Fruit fly (Drosophila melanogaster) whole organism, embryonic: Measurements from ENCODE around the gene CG7264.

ENCODE experiments used
- Adf1 ChIP-seq: fragments of 200-800 bp; sonication (Bioruptor generic); IDR thresholded peaks from 2 replicates; pipeline ENCODE4 v1.3.6; 2022; ENCODE audit warnings: missing biosample characterization, missing genetic modification characterization
- Asciz ChIP-seq: fragments of 200-800 bp; sonication (Bioruptor generic); optimal IDR thresholded peaks from 2 replicates; lab custom pipeline; 2017; ENCODE audit warnings: missing biosample characterization, mild to moderate bottlenecking, missing genetic modification characterization, missing genetic modification reagents
- Blimp-1 ChIP-seq: fragments of 200-800 bp; sonication (Bioruptor generic); optimal IDR thresholded peaks from 3 replicates; lab custom pipeline; 2018; ENCODE audit warnings: missing biosample characterization, missing genetic modification characterization, mild to moderate bottlenecking, moderate library complexity, missing genetic modification reagents
- CG1024 ChIP-seq: fragments of 200-800 bp; sonication (Bioruptor generic); IDR thresholded peaks from 2 replicates; pipeline ENCODE4 v1.3.6; 2022; ENCODE audit warnings: missing biosample characterization, missing genetic modification characterization
- CG10543 ChIP-seq: fragments of 200-800 bp; sonication (Bioruptor generic); optimal IDR thresholded peaks from 3 replicates; lab custom pipeline; 2017; ENCODE audit warnings: missing biosample characterization, mild to moderate bottlenecking, missing genetic modification characterization, moderate library complexity
- CG10979 ChIP-seq: fragments of 200-800 bp; sonication (Bioruptor generic); optimal IDR thresholded peaks from 2 replicates; lab custom pipeline; 2018; ENCODE audit warnings: missing biosample characterization, mild to moderate bottlenecking, missing genetic modification characterization, moderate library complexity
- CG11093 ChIP-seq: fragments of 200-800 bp; sonication (Bioruptor generic); IDR thresholded peaks from 3 replicates; pipeline ENCODE4 v1.3.6; 2022; ENCODE audit warnings: missing biosample characterization, missing genetic modification characterization
- CG12236 ChIP-seq: fragments of 200-800 bp; sonication (Bioruptor generic); optimal IDR thresholded peaks from 2 replicates; lab custom pipeline; 2016; ENCODE audit warnings: missing biosample characterization, missing genetic modification characterization
- CG14667 ChIP-seq: fragments of 200-800 bp; sonication (Bioruptor generic); IDR thresholded peaks from 2 replicates; pipeline ENCODE4 v1.3.6; 2022; ENCODE audit warnings: missing biosample characterization, missing genetic modification characterization
- CG15269 ChIP-seq: fragments of 200-800 bp; sonication (Bioruptor generic); optimal IDR thresholded peaks from 2 replicates; lab custom pipeline; 2018; ENCODE audit warnings: missing biosample characterization, mild to moderate bottlenecking, missing genetic modification characterization, moderate library complexity
- CG18476 ChIP-seq: fragments of 200-800 bp; sonication (Bioruptor generic); optimal IDR thresholded peaks from 2 replicates; lab custom pipeline; 2016; ENCODE audit warnings: missing biosample characterization, mild to moderate bottlenecking, missing genetic modification characterization
- CG2120 ChIP-seq: fragments of 200-800 bp; sonication (Bioruptor generic); optimal IDR thresholded peaks from 3 replicates; lab custom pipeline; 2016; ENCODE audit warnings: missing biosample characterization, missing genetic modification characterization
- CG2712 ChIP-seq: fragments of 200-800 bp; optimal IDR thresholded peaks from 3 replicates; lab custom pipeline; 2019; ENCODE audit warnings: missing biosample characterization, mild to moderate bottlenecking, missing genetic modification characterization, moderate library complexity
- CG30431 ChIP-seq: fragments of 200-800 bp; sonication (Bioruptor generic); optimal IDR thresholded peaks from 2 replicates; lab custom pipeline; 2017; ENCODE audit warnings: missing biosample characterization, missing genetic modification characterization
- CG31388 ChIP-seq: fragments of 200-800 bp; sonication (Bioruptor generic); optimal IDR thresholded peaks from 2 replicates; lab custom pipeline; 2016; ENCODE audit warnings: missing biosample characterization, missing genetic modification characterization
- CG34224 ChIP-seq: fragments of 200-800 bp; sonication (Bioruptor generic); IDR thresholded peaks from 3 replicates; pipeline ENCODE4 v1.3.6; 2022; ENCODE audit warnings: missing biosample characterization, missing genetic modification characterization; ENCODE audit not compliant: partially characterized antibody
- CG43689 ChIP-seq: fragments of 200-800 bp; sonication (Bioruptor generic); IDR thresholded peaks from 2 replicates; pipeline ENCODE4 v1.3.6; 2022; ENCODE audit warnings: missing biosample characterization, missing genetic modification characterization
- CG4404 ChIP-seq: fragments of 200-800 bp; sonication (Bioruptor generic); IDR thresholded peaks from 2 replicates; pipeline ENCODE4 v1.3.6; 2022; ENCODE audit warnings: missing biosample characterization, missing genetic modification characterization
- CG6813 ChIP-seq: fragments of 200-800 bp; sonication (Bioruptor generic); optimal IDR thresholded peaks from 2 replicates; lab custom pipeline; 2017; ENCODE audit warnings: missing biosample characterization, missing genetic modification characterization, mild to moderate bottlenecking, moderate library complexity, missing genetic modification reagents
- CG7963 ChIP-seq: fragments of 200-800 bp; sonication (Bioruptor generic); IDR thresholded peaks from 3 replicates; pipeline ENCODE4 v1.3.6; 2022; ENCODE audit warnings: missing biosample characterization, missing genetic modification characterization; ENCODE audit not compliant: partially characterized antibody
- CG8281 ChIP-seq: fragments of 200-800 bp; sonication (Bioruptor generic); optimal IDR thresholded peaks from 2 replicates; lab custom pipeline; 2018; ENCODE audit warnings: missing biosample characterization, mild to moderate bottlenecking, missing genetic modification characterization, moderate library complexity
- CG8359 ChIP-seq: fragments of 200-800 bp; sonication (Bioruptor generic); optimal IDR thresholded peaks from 2 replicates; lab custom pipeline; 2017; ENCODE audit warnings: missing biosample characterization, mild to moderate bottlenecking, missing genetic modification characterization, borderline replicate concordance
- CrebB ChIP-seq: fragments of 200-800 bp; sonication (Bioruptor generic); optimal IDR thresholded peaks from 3 replicates; lab custom pipeline; 2018; ENCODE audit warnings: missing biosample characterization, mild to moderate bottlenecking, missing genetic modification characterization
- Dek ChIP-seq: fragments of 200-800 bp; sonication (Bioruptor generic); optimal IDR thresholded peaks from 3 replicates; lab custom pipeline; 2019; ENCODE audit warnings: missing biosample characterization, mild to moderate bottlenecking, missing genetic modification characterization, moderate library complexity
- HLH3B ChIP-seq: fragments of 200-800 bp; sonication (Bioruptor generic); IDR thresholded peaks from 2 replicates; pipeline ENCODE4 v1.3.6; 2022; ENCODE audit warnings: missing biosample characterization, missing genetic modification characterization
- Nf-YB ChIP-seq: fragments of 200-800 bp; sonication (Bioruptor generic); optimal IDR thresholded peaks from 3 replicates; lab custom pipeline; 2019; ENCODE audit warnings: missing biosample characterization, mild to moderate bottlenecking, missing genetic modification characterization, moderate library complexity
- Nf-YC ChIP-seq: fragments of 200-800 bp; optimal IDR thresholded peaks from 3 replicates; lab custom pipeline; 2019; ENCODE audit warnings: missing biosample characterization, mild to moderate bottlenecking, missing genetic modification characterization, moderate library complexity
- Scr ChIP-seq: fragments of 200-800 bp; sonication (Bioruptor generic); IDR thresholded peaks from 2 replicates; pipeline ENCODE4 v1.3.6; 2022; ENCODE audit warnings: missing biosample characterization, missing genetic modification characterization; ENCODE audit not compliant: partially characterized antibody
- Sin3A ChIP-seq: fragments of >200 bp; optimal IDR thresholded peaks from 2 replicates; lab custom pipeline; 2018
- Spps ChIP-seq: fragments of 200-800 bp; sonication (Bioruptor generic); optimal IDR thresholded peaks from 2 replicates; lab custom pipeline; 2018; ENCODE audit warnings: missing biosample characterization, mild to moderate bottlenecking, missing genetic modification characterization
- ab ChIP-seq: fragments of 200-800 bp; sonication (Bioruptor generic); optimal IDR thresholded peaks from 2 replicates; lab custom pipeline; 2016; ENCODE audit warnings: missing biosample characterization, missing genetic modification characterization
- aop ChIP-seq: fragments of 200-800 bp; sonication (Bioruptor generic); IDR thresholded peaks from 2 replicates; pipeline ENCODE4 v1.3.6; 2022; ENCODE audit warnings: missing biosample characterization, missing genetic modification characterization
- ap ChIP-seq: fragments of 200-800 bp; sonication (Bioruptor generic); IDR thresholded peaks from 2 replicates; pipeline ENCODE4 v1.3.6; 2022; ENCODE audit warnings: missing biosample characterization, missing genetic modification characterization
- ara ChIP-seq: fragments of 200-800 bp; sonication (Bioruptor generic); IDR thresholded peaks from 2 replicates; pipeline ENCODE4 v1.3.6; 2022; ENCODE audit warnings: missing biosample characterization, missing genetic modification characterization
- ato ChIP-seq: fragments of 200-800 bp; sonication (Bioruptor generic); IDR thresholded peaks from 2 replicates; pipeline ENCODE4 v1.3.6; 2022; ENCODE audit warnings: missing biosample characterization, missing genetic modification characterization; ENCODE audit not compliant: partially characterized antibody
- br ChIP-seq: fragments of >200 bp; optimal IDR thresholded peaks from 2 replicates; lab custom pipeline; 2017
- crp ChIP-seq, 2 experiments: fragments of 200-800 bp; sonication (Bioruptor generic); optimal IDR thresholded peaks; 2 replicates in 1 of 2; 3 replicates in 1 of 2; lab custom pipeline; 2017; ENCODE audit warnings: missing biosample characterization in 2 of 2, missing genetic modification characterization in 2 of 2, mild to moderate bottlenecking in 1 of 2, moderate library complexity in 1 of 2
- ems ChIP-seq: fragments of 200-800 bp; sonication (Bioruptor generic); optimal IDR thresholded peaks from 3 replicates; lab custom pipeline; 2016; ENCODE audit warnings: missing biosample characterization, missing genetic modification characterization
- fd96Cb ChIP-seq: fragments of 200-800 bp; sonication (Bioruptor generic); optimal IDR thresholded peaks from 2 replicates; lab custom pipeline; 2018; ENCODE audit warnings: missing biosample characterization, mild to moderate bottlenecking, missing genetic modification characterization, moderate library complexity
- gfzf ChIP-seq: fragments of 200-800 bp; sonication (Bioruptor generic); optimal IDR thresholded peaks from 2 replicates; lab custom pipeline; 2016; ENCODE audit warnings: missing biosample characterization, mild to moderate bottlenecking, missing genetic modification characterization, moderate library complexity
- her ChIP-seq: fragments of 200-800 bp; sonication (Bioruptor generic); optimal IDR thresholded peaks from 2 replicates; lab custom pipeline; 2016; ENCODE audit warnings: missing biosample characterization, missing genetic modification characterization
- jumu ChIP-seq: fragments of 200-800 bp; sonication (Bioruptor generic); optimal IDR thresholded peaks from 3 replicates; lab custom pipeline; 2016; ENCODE audit warnings: missing biosample characterization, missing genetic modification characterization
- lab ChIP-seq: fragments of 200-800 bp; sonication (Bioruptor generic); optimal IDR thresholded peaks from 3 replicates; lab custom pipeline; 2017; ENCODE audit warnings: missing biosample characterization, missing genetic modification characterization, mild to moderate bottlenecking, moderate library complexity, missing genetic modification reagents
- pan ChIP-seq, 4 experiments: fragments of >200 bp in 3 of 4; fragments of 200-800 bp in 1 of 4; sonication (Bioruptor generic) in 1 of 4; optimal IDR thresholded peaks in 3 of 4; IDR thresholded peaks in 1 of 4; 2 replicates each; pipeline versions ENCODE4 v1.3.6 to Lab custom; 2017 to 2022; ENCODE audit warnings: missing biosample characterization in 2 of 4, missing genetic modification characterization in 2 of 4, mixed read lengths in 1 of 4
- schlank ChIP-seq: fragments of 200-800 bp; sonication (Bioruptor generic); optimal IDR thresholded peaks from 2 replicates; lab custom pipeline; 2018; ENCODE audit warnings: missing biosample characterization, mild to moderate bottlenecking, missing genetic modification characterization
- shn ChIP-seq: fragments of 200-800 bp; sonication (Bioruptor generic); optimal IDR thresholded peaks from 3 replicates; lab custom pipeline; 2016; ENCODE audit warnings: missing biosample characterization, missing genetic modification characterization
- sob ChIP-seq: fragments of 200-800 bp; sonication (Bioruptor generic); IDR thresholded peaks from 2 replicates; pipeline ENCODE4 v1.3.6; 2022; ENCODE audit warnings: missing biosample characterization, missing genetic modification characterization
- stc ChIP-seq: fragments of 200-800 bp; sonication (Bioruptor generic); IDR thresholded peaks from 2 replicates; pipeline ENCODE4 v1.3.6; 2022; ENCODE audit warnings: missing biosample characterization, missing genetic modification characterization
- tap ChIP-seq: fragments of 200-800 bp; optimal IDR thresholded peaks from 3 replicates; lab custom pipeline; 2019; ENCODE audit warnings: missing biosample characterization, mild to moderate bottlenecking, missing genetic modification characterization, moderate library complexity
- tgo ChIP-seq: fragments of 200-800 bp; sonication (Bioruptor generic); IDR thresholded peaks from 3 replicates; pipeline ENCODE4 v1.3.6; 2022; ENCODE audit warnings: missing biosample characterization, missing genetic modification characterization
- unpg ChIP-seq: fragments of 200-800 bp; sonication (Bioruptor generic); optimal IDR thresholded peaks from 3 replicates; lab custom pipeline; 2018; ENCODE audit warnings: missing biosample characterization, mild to moderate bottlenecking, missing genetic modification characterization, moderate library complexity

The CG7264 gene

DNA sequence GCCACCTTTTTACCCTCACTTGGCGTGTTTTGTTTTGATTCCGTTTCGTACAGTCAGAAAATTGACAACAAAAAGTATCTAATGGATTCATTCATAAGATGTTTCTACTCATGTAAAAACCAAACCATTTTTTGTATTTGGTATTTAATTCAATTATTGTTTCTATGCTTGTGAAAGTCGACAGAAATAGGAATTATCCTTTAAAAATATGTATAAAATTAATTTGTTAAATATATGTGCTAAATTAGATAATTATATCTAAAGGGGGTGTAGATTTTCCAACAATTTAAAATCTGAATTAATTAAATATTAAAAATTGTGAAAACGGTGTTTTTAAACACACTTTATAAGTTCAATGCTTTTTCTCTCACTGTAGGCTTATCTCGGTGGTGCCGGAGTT lies 34.8 kb downstream of the CG7264 start (continued):
- TF ChIP-seq pan (optimal IDR thresholded peaks at IDR 0.05; lab: Kevin White, UChicago) (no peak), pan (GFP tag; optimal IDR thresholded peaks at IDR 0.05 in 1 of 2, IDR thresholded peaks at IDR 0.05 in 1 of 2) (no peak), Nf-YC (peak; percentile 6), Sin3A (lab: Kevin White, UChicago) (no peak), CrebB (tag; lab: Kevin White, UChicago) (no peak), ap (GFP tag; lab: Robert Waterston, UW) (no peak), br (lab: Kevin White, UChicago) (no peak), CG7963 (GFP tag; lab: Robert Waterston, UW) (no peak), Spps (tag; lab: Kevin White, UChicago) (no peak), CG14667 (GFP tag; lab: Robert Waterston, UW) (no peak), Scr (GFP tag; lab: Robert Waterston, UW) (no peak), CG8359 (GFP tag; lab: Kevin White, UChicago) (no peak), CG2120 (GFP tag; lab: Kevin White, UChicago) (peak; percentile 24), ara (no peak), lab (GFP tag; lab: Kevin White, UChicago) (peak; percentile 53), aop (GFP tag; lab: Robert Waterston, UW) (no peak), tgo (no peak), CG1024 (GFP tag; lab: Robert Waterston, UW) (no peak), Adf1 (GFP tag; lab: Robert Waterston, UW) (no peak), CG30431 (GFP tag; lab: Kevin White, UChicago) (no peak), shn (GFP tag; lab: Kevin White, UChicago) (no peak), CG34224 (GFP tag; lab: Robert Waterston, UW) (no peak), sob (no peak), CG10543 (GFP tag; lab: Kevin White, UChicago) (no peak), Asciz (GFP tag; lab: Kevin White, UChicago) (no peak), CG8281 (no peak), stc (GFP tag; lab: Robert Waterston, UW) (no peak), gfzf (GFP tag; lab: Kevin White, UChicago) (no peak), ems (GFP tag; lab: Kevin White, UChicago) (no peak), Dek (tag; lab: Kevin White, UChicago) (peak; percentile 2), tap (tag; lab: Kevin White, UChicago) (no peak), CG15269 (tag; lab: Kevin White, UChicago) (peak; percentile 32), crp (GFP tag; optimal IDR thresholded peaks at IDR 0.05; lab: Kevin White, UChicago) (no peak), Blimp-1 (GFP tag; lab: Kevin White, UChicago) (peak; percentile 13), CG31388 (no peak), CG6813 (GFP tag; lab: Kevin White, UChicago) (no peak), fd96Cb (tag; lab: Kevin White, UChicago) (no peak), Nf-YB (GFP tag; lab: Kevin White, UChicago) (no peak), unpg (GFP tag; lab: Kevin White, UChicago) (no peak), CG4404 (GFP tag; lab: Robert Waterston, UW) (no peak), jumu (GFP tag; lab: Kevin White, UChicago) (no peak), CG18476 (GFP tag; lab: Kevin White, UChicago) (no peak), her (no peak), CG10979 (no peak), CG12236 (GFP tag; lab: Kevin White, UChicago) (no peak), ab (GFP tag; lab: Kevin White, UChicago) (no peak), schlank (tag; lab: Kevin White, UChicago) (no peak), ato (GFP tag; lab: Robert Waterston, UW) (no peak), CG2712 (tag; lab: Kevin White, UChicago) (no peak), CG43689 (no peak), HLH3B (GFP tag; lab: Robert Waterston, UW) (no peak), CG11093 (no peak)
